Worm (Caenorhabditis elegans): Measurements from ENCODE around the gene ccch-1.

DNA sequence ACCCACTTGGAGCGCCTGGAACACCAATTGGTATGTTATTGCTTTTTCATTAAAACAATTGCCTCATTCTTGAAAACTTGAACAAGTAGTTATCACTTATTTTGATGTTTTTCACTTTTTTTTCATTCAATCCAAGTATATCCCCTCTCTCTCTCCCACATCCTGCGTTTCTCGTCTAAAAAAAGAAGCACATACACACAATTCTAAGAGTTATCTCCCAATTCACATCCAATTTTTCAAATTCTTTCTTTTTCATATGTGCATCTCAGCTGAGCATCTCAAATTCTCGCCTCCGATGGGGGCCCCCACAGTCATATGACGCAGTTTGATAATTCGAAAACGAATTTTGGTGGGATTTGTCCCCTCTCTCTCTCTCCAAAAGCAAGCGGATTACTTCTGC is 9.0 kb downstream of the ccch-1 start:
- TF ChIP-seq scrt-1 (GFP tag; IDR thresholded peaks at IDR 0.05) (no peak), ama-1 (optimal IDR thresholded peaks at IDR 0.05) (no peak), ets-7 (tag; optimal IDR thresholded peaks at IDR 0.05) (no peak), ceh-13 (GFP tag; optimal IDR thresholded peaks at IDR 0.05) (no peak), sea-1 (GFP tag; conservative IDR thresholded peaks at IDR 0.05) (no peak), flt-1 (GFP tag; IDR thresholded peaks at IDR 0.05) (no peak), ceh-36 (tag; optimal IDR thresholded peaks at IDR 0.05) (no peak), F13C5.2 (tag; optimal IDR thresholded peaks at IDR 0.05) (no peak), B0310.2 (tag; optimal IDR thresholded peaks at IDR 0.05) (no peak), tra-4 (tag; optimal IDR thresholded peaks at IDR 0.05) (no peak), tbx-37 (GFP tag; conservative IDR thresholded peaks at IDR 0.05) (no peak), pes-1 (GFP tag; IDR thresholded peaks at IDR 0.05) (no peak), hmbx-1 (tag; optimal IDR thresholded peaks at IDR 0.05) (no peak), hnd-1 (tag; optimal IDR thresholded peaks at IDR 0.05) (no peak)
